Fruit fly (Drosophila melanogaster): ENCODE measurements around the gene pelo.
A peak's percentile ranks its signal among the peaks of the same experiment; 100 is the strongest.

pelo gene

dm6 chr2L:9705872-9706317 is 5.3 kb downstream of the pelo start, which contains the start of gene CG31710 (continued):
- no peak for TF ChIP-seq CG8089 (GFP tag; optimal IDR thresholded peaks at IDR 0.05)
- TF ChIP-seq gcm (GFP tag; optimal IDR thresholded peaks at IDR 0.05): no peak
- no peak for TF ChIP-seq CG17361 (GFP tag; IDR thresholded peaks at IDR 0.05)
- TF ChIP-seq CG34376 (GFP tag; optimal IDR thresholded peaks at IDR 0.05): peak; percentile 20
- TF ChIP-seq tgo (GFP tag; IDR thresholded peaks at IDR 0.05): no peak
- no peak for TF ChIP-seq CG13424 (tag; optimal IDR thresholded peaks at IDR 0.05)
- no peak for TF ChIP-seq sens (GFP tag)
- TF ChIP-seq CG6791 (GFP tag; IDR thresholded peaks at IDR 0.05; ENCODE audit: partially characterized antibody): no peak
- no peak for TF ChIP-seq CG16815 (GFP tag; optimal IDR thresholded peaks at IDR 0.05)
- TF ChIP-seq ara (GFP tag; IDR thresholded peaks at IDR 0.05): no peak
- TF ChIP-seq CG15514 (GFP tag; optimal IDR thresholded peaks at IDR 0.05): peak; percentile 20
- no peak for TF ChIP-seq fru (optimal IDR thresholded peaks at IDR 0.05)

DNA sequence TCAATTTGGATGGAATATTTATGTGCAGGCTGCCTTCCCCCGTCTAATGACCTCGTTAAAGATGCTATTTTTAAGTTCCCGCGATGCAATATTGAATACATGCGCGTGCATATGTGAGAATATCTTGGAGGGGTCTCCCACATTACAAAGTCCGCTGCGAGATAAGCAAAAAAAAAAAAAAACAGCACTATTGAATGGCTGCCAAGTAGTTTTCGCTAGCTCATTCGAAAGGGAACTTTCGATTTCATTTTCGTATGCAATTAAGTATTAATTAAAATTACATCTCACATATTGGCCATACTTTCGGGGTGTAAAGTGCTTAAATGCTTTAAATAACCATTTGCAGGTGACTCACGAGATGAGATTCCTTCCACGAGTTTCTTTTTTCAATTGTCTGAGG is 6.5 kb downstream of the pelo start:
- TF ChIP-seq CG2199 (GFP tag; IDR thresholded peaks at IDR 0.05) (0 out of 3 replicates have a peak, but pooled peaks have one; percentile 58), ftz-f1 (GFP tag; optimal IDR thresholded peaks at IDR 0.05) (peak; percentile 36), CG3995 (GFP tag; optimal IDR thresholded peaks at IDR 0.05) (no peak), sens (GFP tag) (peak; percentile 48), nom (GFP tag; optimal IDR thresholded peaks at IDR 0.05) (peak; percentile 77), chinmo (GFP tag; IDR thresholded peaks at IDR 0.05; ENCODE audit: partially characterized antibody) (0 out of 4 replicates have a peak, but pooled peaks have one; percentile 5), klu (GFP tag; IDR thresholded peaks at IDR 0.05) (no peak), Drgx (GFP tag; IDR thresholded peaks at IDR 0.05) (peak; percentile 53; the same call in 1 of the 2 replicates)

- TF ChIP-seq CG2875 (GFP tag; optimal IDR thresholded peaks at IDR 0.05): no peak
- TF ChIP-seq CG17568 (GFP tag; optimal IDR thresholded peaks at IDR 0.05): peak; percentile 9
- peak; percentile 52 for TF ChIP-seq sens (GFP tag)
- TF ChIP-seq Pdp1 (GFP tag; optimal IDR thresholded peaks at IDR 0.05): peak in 1 of 2 experiments; percentile 96
- peak; percentile 27 for TF ChIP-seq lbe (GFP tag; optimal IDR thresholded peaks at IDR 0.05)
- 0 out of 4 replicates have a peak, but pooled peaks have one; percentile 31 for TF ChIP-seq chinmo (GFP tag; IDR thresholded peaks at IDR 0.05; ENCODE audit: partially characterized antibody)
- TF ChIP-seq Fer1 (GFP tag; optimal IDR thresholded peaks at IDR 0.05): no peak
- TF ChIP-seq Med (GFP tag): peak; percentile 40
Measured at dm6 chr2L:9707514-9708094, 7.0 kb downstream of the pelo start.

- TF ChIP-seq Ets97D (GFP tag; optimal IDR thresholded peaks at IDR 0.05) (peak; percentile 89), wdn (GFP tag; IDR thresholded peaks at IDR 0.05) (no peak), CG4617 (GFP tag; optimal IDR thresholded peaks at IDR 0.05; ENCODE audit: borderline replicate concordance) (no peak), Atf6 (GFP tag; IDR thresholded peaks at IDR 0.05) (no peak), lbe (GFP tag; optimal IDR thresholded peaks at IDR 0.05) (no peak), lmd (GFP tag; IDR thresholded peaks at IDR 0.05) (no peak), CG13287 (GFP tag; IDR thresholded peaks at IDR 0.05; ENCODE audit: partially characterized antibody) (peak; percentile 87), CG6813 (GFP tag; optimal IDR thresholded peaks at IDR 0.05) (no peak), Eip74EF (GFP tag; optimal IDR thresholded peaks at IDR 0.05) (no peak), chm (GFP tag; IDR thresholded peaks at IDR 0.05) (no peak), CG12744 (GFP tag; optimal IDR thresholded peaks at IDR 0.05) (no peak), mirr (GFP tag; optimal IDR thresholded peaks at IDR 0.05) (no peak), lola (GFP tag; optimal IDR thresholded peaks at IDR 0.05) (no peak), CG1603 (tag; optimal IDR thresholded peaks at IDR 0.05) (peak; percentile 10), CG31441 (GFP tag; IDR thresholded peaks at IDR 0.05) (no peak), E2f1 (GFP tag; IDR thresholded peaks at IDR 0.05) (no peak), odd (GFP tag; optimal IDR thresholded peaks at IDR 0.05) (no peak), CG12942 (GFP tag; optimal IDR thresholded peaks at IDR 0.05) (no peak), scrt (GFP tag; optimal IDR thresholded peaks at IDR 0.05) (no peak), ara (GFP tag; IDR thresholded peaks at IDR 0.05) (no peak), ERR (GFP tag; optimal IDR thresholded peaks at IDR 0.05) (no peak), Dfd (GFP tag; optimal IDR thresholded peaks at IDR 0.05) (no peak)
Measured at dm6 chr2L:9711107-9711585, 10.5 kb downstream of the pelo start, which contains the start of gene CG4364. CG4364 (minus strand) TSS chr2L:9711271.
